Worm (Caenorhabditis elegans) whole organism, L1 larva: ENCODE measurements around the gene cup-5.

Source experiments
- C04F5.9 ChIP-seq: sonication (generic microtip); optimal IDR thresholded peaks from 2 replicates; lab custom pipeline; 2016; ENCODE audit warnings: missing genetic modification characterization, missing compliant biosample characterization
- F16B12.6 ChIP-seq: fragments of 150-350 bp; optimal IDR thresholded peaks from 2 replicates; lab custom pipeline; 2014; ENCODE audit warnings: missing biosample characterization, missing genetic modification characterization
- aha-1 ChIP-seq: fragments of 150-350 bp; optimal IDR thresholded peaks from 2 replicates; lab custom pipeline; 2014; ENCODE audit warnings: missing biosample characterization, missing genetic modification characterization
- aly-2 ChIP-seq: fragments of 150-350 bp; optimal IDR thresholded peaks from 2 replicates; lab custom pipeline; 2014; ENCODE audit warnings: missing biosample characterization, missing genetic modification characterization
- blmp-1 ChIP-seq: fragments of 150-350 bp; optimal IDR thresholded peaks from 2 replicates; lab custom pipeline; 2014; ENCODE audit warnings: missing biosample characterization, missing genetic modification characterization
- ceh-8 ChIP-seq: fragments of 200-800 bp; sonication (Bioruptor generic); optimal IDR thresholded peaks from 2 replicates; lab custom pipeline; 2018; ENCODE audit warnings: mild to moderate bottlenecking, missing genetic modification characterization, moderate library complexity, missing compliant biosample characterization
- ceh-82 ChIP-seq, 3 experiments: fragments of 150-350 bp in 1 of 3; sonication (generic microtip) in 2 of 3; optimal IDR thresholded peaks; 2 replicates each; lab custom pipeline; 2014 to 2017; ENCODE audit warnings: missing biosample characterization in 3 of 3, missing genetic modification characterization in 3 of 3
- ceh-90 ChIP-seq: sonication (generic microtip); optimal IDR thresholded peaks from 2 replicates; lab custom pipeline; 2016; ENCODE audit warnings: missing genetic modification characterization, missing compliant biosample characterization
- efl-1 ChIP-seq, 4 experiments: fragments of 150-350 bp; optimal IDR thresholded peaks in 3 of 4; peaks in 1 of 4; 1 replicate in 1 of 4; 2 replicates in 3 of 4; lab custom pipeline; 2014; ENCODE audit warnings: missing biosample characterization in 2 of 4, missing genetic modification characterization in 2 of 4, missing genetic modification reagents in 2 of 4
- efl-3 ChIP-seq: fragments of 200-800 bp; sonication (Bioruptor generic); optimal IDR thresholded peaks from 2 replicates; lab custom pipeline; 2018; ENCODE audit warnings: mild to moderate bottlenecking, missing genetic modification characterization, missing compliant biosample characterization
- elt-3 ChIP-seq, 6 experiments: fragments of 150-350 bp in 1 of 6; sonication (generic microtip); optimal IDR thresholded peaks; 2 replicates each; lab custom pipeline; 2017 to 2018; ENCODE audit warnings: missing biosample characterization in 6 of 6, missing genetic modification characterization in 6 of 6, inconsistent platforms in 1 of 6
- ets-5 ChIP-seq: fragments of 200-800 bp; sonication (Bioruptor generic); IDR thresholded peaks from 2 replicates; pipeline ENCODE4 v1.3.6; 2022; ENCODE audit warnings: missing genetic modification characterization, missing compliant biosample characterization
- fkh-10 ChIP-seq: sonication (generic microtip); optimal IDR thresholded peaks from 2 replicates; lab custom pipeline; 2017; ENCODE audit warnings: missing biosample characterization, missing genetic modification reagents, missing genetic modification characterization
- fos-1 ChIP-seq: fragments of 150-350 bp; optimal IDR thresholded peaks from 2 replicates; lab custom pipeline; 2014; ENCODE audit warnings: missing biosample characterization, missing genetic modification characterization
- hlh-17 ChIP-seq: fragments of 200-800 bp; sonication (Bioruptor generic); optimal IDR thresholded peaks from 2 replicates; lab custom pipeline; 2018; ENCODE audit warnings: missing genetic modification characterization, mild to moderate bottlenecking, missing compliant biosample characterization, moderate library complexity, borderline replicate concordance
- hlh-4 ChIP-seq: sonication (generic microtip); optimal IDR thresholded peaks from 2 replicates; lab custom pipeline; 2016; ENCODE audit warnings: mild to moderate bottlenecking, missing genetic modification characterization, missing compliant biosample characterization
- lin-14 ChIP-seq: fragments of 200-800 bp; sonication (Bioruptor generic); optimal IDR thresholded peaks from 2 replicates; lab custom pipeline; 2018; ENCODE audit warnings: mild to moderate bottlenecking, missing genetic modification characterization, moderate library complexity, missing compliant biosample characterization
- lin-35 ChIP-seq, 2 experiments: fragments of 150-350 bp; optimal IDR thresholded peaks; 2 replicates each; lab custom pipeline; 2014; ENCODE audit warnings: missing biosample characterization in 2 of 2, missing genetic modification characterization in 2 of 2, missing genetic modification reagents in 2 of 2
- lin-39 ChIP-seq: fragments of 150-350 bp; optimal IDR thresholded peaks from 2 replicates; lab custom pipeline; 2014; ENCODE audit warnings: missing biosample characterization, missing genetic modification reagents, missing genetic modification characterization
- lir-3 ChIP-seq: sonication (generic microtip); optimal IDR thresholded peaks from 2 replicates; lab custom pipeline; 2016; ENCODE audit warnings: mild to moderate bottlenecking, missing genetic modification characterization, moderate library complexity, missing compliant biosample characterization; ENCODE audit not compliant: poor library complexity
- lsy-2 ChIP-seq, 2 experiments: fragments of 150-350 bp; optimal IDR thresholded peaks; 2 replicates each; lab custom pipeline; 2014; ENCODE audit warnings: missing biosample characterization in 2 of 2, missing genetic modification characterization in 2 of 2
- mdl-1 ChIP-seq, 2 experiments: fragments of 150-350 bp; optimal IDR thresholded peaks; 2 replicates each; lab custom pipeline; 2014 to 2017; ENCODE audit warnings: missing biosample characterization in 2 of 2, missing genetic modification characterization in 2 of 2, inconsistent platforms in 1 of 2
- nhr-19 ChIP-seq: fragments of 200-800 bp; sonication (Bioruptor generic); conservative IDR thresholded peaks from 2 replicates; pipeline ENCODE4 v1.3.6; 2022; ENCODE audit warnings: missing genetic modification characterization, missing compliant biosample characterization
- nhr-237 ChIP-seq: fragments of 150-350 bp; optimal IDR thresholded peaks from 2 replicates; lab custom pipeline; 2014; ENCODE audit warnings: missing biosample characterization, missing genetic modification characterization
- nhr-28 ChIP-seq: fragments of 150-350 bp; optimal IDR thresholded peaks from 2 replicates; lab custom pipeline; 2014; ENCODE audit warnings: missing biosample characterization, missing genetic modification characterization
- nhr-47 ChIP-seq: sonication (generic microtip); optimal IDR thresholded peaks from 2 replicates; lab custom pipeline; 2016; ENCODE audit warnings: mild to moderate bottlenecking, missing genetic modification characterization, moderate library complexity, missing compliant biosample characterization
- nhr-71 ChIP-seq: sonication (generic microtip); optimal IDR thresholded peaks from 2 replicates; lab custom pipeline; 2016; ENCODE audit warnings: mild to moderate bottlenecking, missing genetic modification characterization, moderate library complexity, missing compliant biosample characterization
- nhr-76 ChIP-seq: sonication (generic microtip); optimal IDR thresholded peaks from 2 replicates; lab custom pipeline; 2017; ENCODE audit warnings: missing biosample characterization, missing genetic modification characterization
- nhr-84 ChIP-seq: sonication (generic microtip); optimal IDR thresholded peaks from 2 replicates; lab custom pipeline; 2017; ENCODE audit warnings: missing biosample characterization, missing genetic modification characterization
- nhr-85 ChIP-seq: sonication (generic microtip); peaks from one replicate; lab custom pipeline; 2016; ENCODE audit warnings: missing genetic modification characterization, inconsistent platforms, missing compliant biosample characterization
- nhr-90 ChIP-seq: sonication (generic microtip); optimal IDR thresholded peaks from 2 replicates; lab custom pipeline; 2016; ENCODE audit warnings: mild to moderate bottlenecking, missing genetic modification characterization, missing compliant biosample characterization; ENCODE audit not compliant: poor library complexity
- pag-3 ChIP-seq: sonication (generic microtip); optimal IDR thresholded peaks from 2 replicates; lab custom pipeline; 2017; ENCODE audit warnings: missing genetic modification characterization, mild to moderate bottlenecking, missing compliant biosample characterization, antibody characterized with exemption, borderline replicate concordance; ENCODE audit not compliant: insufficient read depth
- pax-3 ChIP-seq: fragments of 200-800 bp; sonication (Bioruptor generic); optimal IDR thresholded peaks from 2 replicates; lab custom pipeline; 2018; ENCODE audit warnings: mild to moderate bottlenecking, missing genetic modification characterization, moderate library complexity, missing compliant biosample characterization
- rnt-1 ChIP-seq: sonication (generic microtip); optimal IDR thresholded peaks from 2 replicates; lab custom pipeline; 2016; ENCODE audit warnings: mild to moderate bottlenecking, missing genetic modification characterization, moderate library complexity, missing compliant biosample characterization
- snpc-4 ChIP-seq: fragments of 150-350 bp; optimal IDR thresholded peaks from 2 replicates; lab custom pipeline; 2014; ENCODE audit warnings: missing biosample characterization, missing genetic modification characterization
- snu-23 ChIP-seq: sonication (generic microtip); optimal IDR thresholded peaks from 2 replicates; lab custom pipeline; 2016; ENCODE audit warnings: missing genetic modification characterization, missing compliant biosample characterization
- sptf-1 ChIP-seq: fragments of 150-350 bp; optimal IDR thresholded peaks from 2 replicates; lab custom pipeline; 2014; ENCODE audit warnings: missing biosample characterization, missing genetic modification characterization
- sup-37 ChIP-seq: fragments of 200-800 bp; sonication (Bioruptor generic); optimal IDR thresholded peaks from 2 replicates; lab custom pipeline; 2018; ENCODE audit warnings: mild to moderate bottlenecking, missing genetic modification characterization, missing compliant biosample characterization
- unc-98 ChIP-seq: fragments of 200-800 bp; sonication (Bioruptor generic); IDR thresholded peaks from 2 replicates; pipeline ENCODE4 v1.3.6; 2022; ENCODE audit warnings: missing genetic modification characterization, missing compliant biosample characterization
- vab-15 ChIP-seq: sonication (generic microtip); optimal IDR thresholded peaks from 2 replicates; lab custom pipeline; 2017; ENCODE audit warnings: missing genotype, mild to moderate bottlenecking, missing genetic modification characterization, missing compliant biosample characterization
- xbp-1 ChIP-seq: sonication (generic microtip); optimal IDR thresholded peaks from 2 replicates; lab custom pipeline; 2016; ENCODE audit warnings: missing genetic modification characterization, missing compliant biosample characterization

cup-5 gene

DNA sequence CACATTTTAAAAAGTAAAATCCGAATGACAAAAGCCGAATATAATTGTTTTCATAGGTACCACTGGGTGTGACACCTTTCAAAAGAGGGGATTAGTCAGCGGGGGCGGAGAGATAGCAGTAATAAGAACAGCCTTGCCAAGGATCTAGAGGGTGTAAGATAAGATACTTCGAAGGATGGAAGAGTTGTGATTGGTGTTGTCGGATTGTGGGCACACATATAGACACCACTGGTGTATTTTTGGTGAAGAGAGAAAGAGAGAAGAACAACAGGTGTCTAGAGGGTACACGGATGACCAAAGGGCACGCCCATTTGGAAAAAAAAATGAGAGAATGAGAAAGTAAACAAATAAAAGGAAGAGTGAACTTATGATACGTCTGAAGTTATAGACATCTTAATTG is 38.8 kb upstream of the cup-5 start:
- TF ChIP-seq nhr-71 (tag; lab: Kevin White, UChicago), result peak; percentile 6
- no peak for TF ChIP-seq mdl-1 (tag; optimal IDR thresholded peaks at IDR 0.05; lab: Kevin White, UChicago)
- TF ChIP-seq aly-2 (tag; lab: Kevin White, UChicago), result no peak
- no peak for TF ChIP-seq F16B12.6
- no peak for TF ChIP-seq nhr-237 (tag; lab: Kevin White, UChicago)
- no peak for TF ChIP-seq lin-39 (tag; lab: Kevin White, UChicago)
- TF ChIP-seq nhr-90, result no peak
- TF ChIP-seq lsy-2 (tag; optimal IDR thresholded peaks at IDR 0.05; lab: Kevin White, UChicago), result peak in 1 of 2 experiments; percentile 15
- TF ChIP-seq fos-1 (tag; lab: Kevin White, UChicago), result no peak
- no peak for TF ChIP-seq nhr-84
- TF ChIP-seq ets-5, result no peak
- no peak for TF ChIP-seq sptf-1
- no peak for TF ChIP-seq pax-3 (tag; lab: Kevin White, UChicago)
- peak; percentile 32 for TF ChIP-seq lin-14
- no peak for TF ChIP-seq lin-35 (GFP tag; optimal IDR thresholded peaks at IDR 0.05; lab: Kevin White, UChicago)
- no peak for TF ChIP-seq unc-98
- no peak for TF ChIP-seq blmp-1 (tag; lab: Kevin White, UChicago)
- no peak for TF ChIP-seq fkh-10 (GFP tag; lab: Kevin White, UChicago)
- no peak for TF ChIP-seq elt-3 (tag; optimal IDR thresholded peaks at IDR 0.05; lab: Kevin White, UChicago)
- TF ChIP-seq ceh-8 (GFP tag; lab: Kevin White, UChicago), result no peak
- no peak for TF ChIP-seq hlh-4
- no peak for TF ChIP-seq sup-37
- no peak for TF ChIP-seq aha-1 (tag; lab: Kevin White, UChicago)
- TF ChIP-seq nhr-28 (tag; lab: Kevin White, UChicago), result no peak
- no peak for TF ChIP-seq hlh-17 (GFP tag; lab: Kevin White, UChicago)
- peak; percentile 3 for TF ChIP-seq snu-23
- no peak for TF ChIP-seq lir-3
- no peak for TF ChIP-seq vab-15 (tag; lab: Kevin White, UChicago)
- peak; percentile 47 for TF ChIP-seq rnt-1 (tag; lab: Kevin White, UChicago)

- no peak for TF ChIP-seq fos-1 (tag; lab: Kevin White, UChicago)
- peak; percentile 75 for TF ChIP-seq lin-14
- TF ChIP-seq nhr-71 (tag; lab: Kevin White, UChicago), result peak; percentile 30
- no peak for TF ChIP-seq ceh-82 (tag; optimal IDR thresholded peaks at IDR 0.05; lab: Kevin White, UChicago)
- no peak for TF ChIP-seq efl-3 (GFP tag; lab: Kevin White, UChicago)
- peak; percentile 20 for TF ChIP-seq rnt-1 (tag; lab: Kevin White, UChicago)
- no peak for TF ChIP-seq ceh-90
- TF ChIP-seq nhr-19 (GFP tag; lab: Robert Waterston, UW), result 0 out of 2 replicates have a peak, but pooled peaks have one; percentile 9
- no peak for TF ChIP-seq snpc-4 (tag; lab: Kevin White, UChicago)
- TF ChIP-seq hlh-4, result no peak
- peak; percentile 52 for TF ChIP-seq pag-3 (tag; lab: Kevin White, UChicago)
- TF ChIP-seq C04F5.9 (tag; lab: Kevin White, UChicago), result no peak
Observed at ce11 chrIII:7548963-7549362, 35.0 kb upstream of the cup-5 start.

DNA sequence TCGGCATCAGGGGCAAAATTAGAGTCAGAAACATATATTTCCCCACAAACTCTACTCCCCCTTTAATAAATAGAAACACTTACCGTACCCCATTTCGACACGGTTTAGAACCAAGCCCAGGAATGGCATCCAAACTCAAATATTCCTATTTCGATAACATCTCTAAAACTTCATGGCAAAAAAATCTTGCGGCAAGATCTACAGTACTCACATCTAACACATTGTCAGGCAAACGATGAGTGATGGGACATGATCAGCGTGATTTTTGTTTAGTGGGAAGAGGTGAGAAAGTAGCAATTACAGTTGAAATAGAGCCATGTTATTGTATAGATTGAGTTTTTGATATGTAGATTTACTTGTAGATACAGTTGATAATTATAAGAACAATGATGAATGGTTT is 33.0 kb upstream of the cup-5 start:
- TF ChIP-seq rnt-1 (tag; lab: Kevin White, UChicago) (peak; percentile 25), pag-3 (tag; lab: Kevin White, UChicago) (no peak), nhr-85 (tag; lab: Kevin White, UChicago) (peak; percentile 69), lin-14 (peak; percentile 7), nhr-76 (tag; lab: Kevin White, UChicago) (no peak), lsy-2 (tag; optimal IDR thresholded peaks at IDR 0.05; lab: Kevin White, UChicago) (peak in 1 of 2 experiments; percentile 65), xbp-1 (tag; lab: Kevin White, UChicago) (no peak), efl-1 (optimal IDR thresholded peaks at IDR 0.05; lab: Kevin White, UChicago) (no peak), efl-1 (GFP tag; optimal IDR thresholded peaks at IDR 0.05 in 1 of 2; lab: Kevin White, UChicago) (peak in 1 of 2 experiments; percentile 46), nhr-47 (no peak)
- TF ChIP-seq, all 84 proteins: peak for 5
